Fruit fly (Drosophila melanogaster) Kc167 (cell line): ENCODE data around the gene CG33721.

ENCODE experiments used
- Sin3A ChIP-seq: fragments of >200 bp; optimal IDR thresholded peaks from 2 replicates; lab custom pipeline; 2018; ENCODE audit warnings: missing external identifiers
- psq ChIP-seq: fragments of >200 bp; optimal IDR thresholded peaks from 2 replicates; lab custom pipeline; 2017; ENCODE audit warnings: missing external identifiers
- ttk ChIP-seq: sonication (Bioruptor generic); optimal IDR thresholded peaks from 2 replicates; lab custom pipeline; 2017; ENCODE audit warnings: missing external identifiers

- TF ChIP-seq ttk (no peak), Sin3A (lab: Kevin White, UChicago) (no peak), psq (lab: Kevin White, UChicago) (no peak)
Measured at dm6 chr3R:22342151-22342550, 11.3 kb downstream of the CG33721 start, which contains the start of gene CG5386.
